Fruit fly (Drosophila melanogaster): ENCODE measurements around the gene Pop1.
A peak's percentile ranks its signal among the peaks of the same experiment; 100 is the strongest.

Gene Pop1

dm6 chrX:5671537-5672029 is 49.1 kb downstream of the Pop1 start, which contains the start of gene Rab18 (continued):
- TF ChIP-seq Meics (GFP tag; optimal IDR thresholded peaks at IDR 0.05) (no peak), nerfin-2 (GFP tag; IDR thresholded peaks at IDR 0.05; ENCODE audit: partially characterized antibody) (no peak), CG9876 (GFP tag; optimal IDR thresholded peaks at IDR 0.05) (peak; percentile 44), disco-r (GFP tag; optimal IDR thresholded peaks at IDR 0.05) (no peak), Antp (GFP tag; optimal IDR thresholded peaks at IDR 0.05) (peak; percentile 37), unc-4 (GFP tag; IDR thresholded peaks at IDR 0.05; ENCODE audit: partially characterized antibody) (no peak), CG14050 (GFP tag; IDR thresholded peaks at IDR 0.05) (no peak), tll (GFP tag; optimal IDR thresholded peaks at IDR 0.05) (no peak), hbn (GFP tag; IDR thresholded peaks at IDR 0.05; ENCODE audit: partially characterized antibody) (no peak), CHES-1-like (GFP tag; optimal IDR thresholded peaks at IDR 0.05) (peak; percentile 37), Sry-δ (GFP tag; optimal IDR thresholded peaks at IDR 0.05) (peak; percentile 87), Ets65A (GFP tag) (peak; percentile 94), Asciz (GFP tag; optimal IDR thresholded peaks at IDR 0.05) (no peak), CG1792 (GFP tag; optimal IDR thresholded peaks at IDR 0.05) (no peak), CG17829 (tag; optimal IDR thresholded peaks at IDR 0.05) (no peak), slou (GFP tag; optimal IDR thresholded peaks at IDR 0.05) (no peak), CG16779 (GFP tag; IDR thresholded peaks at IDR 0.05) (no peak), croc (GFP tag; conservative IDR thresholded peaks at IDR 0.05) (no peak), CG13775 (GFP tag; optimal IDR thresholded peaks at IDR 0.05) (no peak), Ssrp (tag; optimal IDR thresholded peaks at IDR 0.05) (no peak), CG4854 (GFP tag; optimal IDR thresholded peaks at IDR 0.05) (no peak), ham (GFP tag; IDR thresholded peaks at IDR 0.05) (no peak), dmrt99B (tag; optimal IDR thresholded peaks at IDR 0.05) (no peak), Hsf (GFP tag; optimal IDR thresholded peaks at IDR 0.05) (peak; percentile 27), rib (GFP tag; IDR thresholded peaks at IDR 0.05) (no peak), CG9727 (GFP tag; optimal IDR thresholded peaks at IDR 0.05) (no peak), trh (GFP tag; optimal IDR thresholded peaks at IDR 0.05) (no peak), Sin3A (optimal IDR thresholded peaks at IDR 0.05) (peak; percentile 3), Oli (tag; optimal IDR thresholded peaks at IDR 0.05) (no peak), Poxn (GFP tag; IDR thresholded peaks at IDR 0.05) (no peak), ro (GFP tag; IDR thresholded peaks at IDR 0.05) (no peak), CG15073 (GFP tag; optimal IDR thresholded peaks at IDR 0.05) (no peak), CG13287 (GFP tag; IDR thresholded peaks at IDR 0.05; ENCODE audit: partially characterized antibody) (peak; percentile 41), CG3407 (GFP tag; optimal IDR thresholded peaks at IDR 0.05) (no peak), ash1 (GFP tag; optimal IDR thresholded peaks at IDR 0.05) (no peak), CG1832 (GFP tag; optimal IDR thresholded peaks at IDR 0.05) (no peak), CG31388 (GFP tag; optimal IDR thresholded peaks at IDR 0.05) (no peak), ERR (GFP tag; optimal IDR thresholded peaks at IDR 0.05) (no peak), CG3065 (GFP tag; optimal IDR thresholded peaks at IDR 0.05) (no peak), CG12155 (GFP tag; optimal IDR thresholded peaks at IDR 0.05) (peak; percentile 34), tio (GFP tag; optimal IDR thresholded peaks at IDR 0.05) (no peak), Bdp1 (GFP tag; optimal IDR thresholded peaks at IDR 0.05) (no peak), lbe (GFP tag; optimal IDR thresholded peaks at IDR 0.05) (no peak), Gug (GFP tag; IDR thresholded peaks at IDR 0.05) (peak; percentile 70; the same call in 3 of the 4 replicates), Lhr (GFP tag; optimal IDR thresholded peaks at IDR 0.05) (peak; percentile 36), CG32772 (GFP tag; IDR thresholded peaks at IDR 0.05) (no peak), Xbp1 (GFP tag; optimal IDR thresholded peaks at IDR 0.05) (peak; percentile 59), bbx (GFP tag; IDR thresholded peaks at IDR 0.05; ENCODE audit: partially characterized antibody) (peak; percentile 57), Myb (GFP tag; optimal IDR thresholded peaks at IDR 0.05) (no peak), CG18764 (GFP tag; optimal IDR thresholded peaks at IDR 0.05) (no peak), prd (optimal IDR thresholded peaks at IDR 0.05) (no peak), prd (GFP tag; IDR thresholded peaks at IDR 0.05) (peak; percentile 63; the same call in 1 of the 3 replicates)
